Fruit fly (Drosophila melanogaster) whole organism, embryonic: ENCODE results near the gene CG6443.

Experiments used
- ATbp ChIP-seq: fragments of 200-800 bp; sonication (Bioruptor generic); optimal IDR thresholded peaks from 2 replicates; lab custom pipeline; 2017; ENCODE audit warnings: missing biosample characterization, mild to moderate bottlenecking, missing genetic modification characterization, missing genetic modification reagents
- Bteb2 ChIP-seq: fragments of 200-800 bp; sonication (Bioruptor generic); optimal IDR thresholded peaks from 2 replicates; lab custom pipeline; 2016; ENCODE audit warnings: missing biosample characterization, missing genetic modification characterization
- CG10959 ChIP-seq: fragments of 200-800 bp; sonication (Bioruptor generic); IDR thresholded peaks from 2 replicates; pipeline ENCODE4 v1.3.6; 2022; ENCODE audit warnings: missing biosample characterization, missing genetic modification characterization
- CG11696 ChIP-seq: fragments of 200-800 bp; sonication (Bioruptor generic); IDR thresholded peaks from 2 replicates; pipeline ENCODE4 v1.3.6; 2022; ENCODE audit warnings: missing biosample characterization, missing genetic modification characterization
- CG12744 ChIP-seq: fragments of 200-800 bp; sonication (Bioruptor generic); optimal IDR thresholded peaks from 2 replicates; lab custom pipeline; 2016; ENCODE audit warnings: missing biosample characterization, missing genetic modification characterization
- CG12942 ChIP-seq: fragments of 200-800 bp; sonication (Bioruptor generic); optimal IDR thresholded peaks from 3 replicates; lab custom pipeline; 2016; ENCODE audit warnings: missing biosample characterization, missing genetic modification characterization
- CG13624 ChIP-seq: fragments of 200-800 bp; sonication (Bioruptor generic); optimal IDR thresholded peaks from 2 replicates; lab custom pipeline; 2016; ENCODE audit warnings: missing biosample characterization, missing genetic modification characterization
- CG14441 ChIP-seq: fragments of 200-800 bp; sonication (Bioruptor generic); IDR thresholded peaks from 2 replicates; pipeline ENCODE4 v1.3.6; 2022; ENCODE audit warnings: missing biosample characterization, missing genetic modification characterization
- CG1529 ChIP-seq: fragments of 200-800 bp; sonication (Bioruptor generic); optimal IDR thresholded peaks from 3 replicates; lab custom pipeline; 2018; ENCODE audit warnings: missing biosample characterization, missing genetic modification characterization
- CG15696 ChIP-seq: fragments of 200-800 bp; sonication (Bioruptor generic); optimal IDR thresholded peaks from 2 replicates; lab custom pipeline; 2019; ENCODE audit warnings: missing biosample characterization, mild to moderate bottlenecking, missing genetic modification characterization, moderate library complexity
- CG16863 ChIP-seq: fragments of 200-800 bp; sonication (Bioruptor generic); optimal IDR thresholded peaks from 3 replicates; lab custom pipeline; 2016; ENCODE audit warnings: missing biosample characterization, missing genetic modification characterization
- CG17359 ChIP-seq: fragments of 200-800 bp; sonication (Bioruptor generic); optimal IDR thresholded peaks from 3 replicates; lab custom pipeline; 2018; ENCODE audit warnings: missing biosample characterization, mild to moderate bottlenecking, missing genetic modification characterization, moderate library complexity
- CG30431 ChIP-seq: fragments of 200-800 bp; sonication (Bioruptor generic); optimal IDR thresholded peaks from 2 replicates; lab custom pipeline; 2017; ENCODE audit warnings: missing biosample characterization, missing genetic modification characterization
- CG31224 ChIP-seq: fragments of 200-800 bp; sonication (Bioruptor generic); IDR thresholded peaks from 2 replicates; pipeline ENCODE4 v1.3.6; 2022; ENCODE audit warnings: missing biosample characterization, missing genetic modification characterization
- CG3407 ChIP-seq: fragments of 200-800 bp; sonication (Bioruptor generic); optimal IDR thresholded peaks from 2 replicates; lab custom pipeline; 2018; ENCODE audit warnings: missing biosample characterization, mild to moderate bottlenecking, missing genetic modification characterization
- CG4282 ChIP-seq: fragments of 200-800 bp; sonication (Bioruptor generic); optimal IDR thresholded peaks from 2 replicates; lab custom pipeline; 2016; ENCODE audit warnings: missing biosample characterization, missing genetic modification characterization
- CG7372 ChIP-seq: fragments of 200-800 bp; sonication (Bioruptor generic); IDR thresholded peaks from 2 replicates; pipeline ENCODE4 v1.3.6; 2022; ENCODE audit warnings: missing biosample characterization, missing genetic modification characterization
- CG7963 ChIP-seq: fragments of 200-800 bp; sonication (Bioruptor generic); IDR thresholded peaks from 3 replicates; pipeline ENCODE4 v1.3.6; 2022; ENCODE audit warnings: missing biosample characterization, missing genetic modification characterization; ENCODE audit not compliant: partially characterized antibody
- CG8281 ChIP-seq: fragments of 200-800 bp; sonication (Bioruptor generic); optimal IDR thresholded peaks from 2 replicates; lab custom pipeline; 2018; ENCODE audit warnings: missing biosample characterization, mild to moderate bottlenecking, missing genetic modification characterization, moderate library complexity
- CoRest ChIP-seq: fragments of 200-800 bp; sonication (Bioruptor generic); optimal IDR thresholded peaks from 3 replicates; lab custom pipeline; 2018; ENCODE audit warnings: missing biosample characterization, mild to moderate bottlenecking, missing genetic modification characterization, moderate library complexity
- D19B ChIP-seq: fragments of 200-800 bp; sonication (Bioruptor generic); optimal IDR thresholded peaks from 2 replicates; lab custom pipeline; 2017; ENCODE audit warnings: missing biosample characterization, mild to moderate bottlenecking, missing genetic modification characterization
- Dbx ChIP-seq: fragments of 200-800 bp; sonication (Bioruptor generic); IDR thresholded peaks from 3 replicates; pipeline ENCODE4 v1.3.6; 2022; ENCODE audit warnings: missing biosample characterization, missing genetic modification characterization
- Dek ChIP-seq: fragments of 200-800 bp; sonication (Bioruptor generic); optimal IDR thresholded peaks from 3 replicates; lab custom pipeline; 2019; ENCODE audit warnings: missing biosample characterization, mild to moderate bottlenecking, missing genetic modification characterization, moderate library complexity
- Doc3 ChIP-seq: fragments of 200-800 bp; sonication (Bioruptor generic); IDR thresholded peaks from 3 replicates; pipeline ENCODE4 v1.3.6; 2022; ENCODE audit warnings: missing biosample characterization, missing genetic modification characterization; ENCODE audit not compliant: partially characterized antibody
- Drgx ChIP-seq: fragments of 200-800 bp; sonication (Bioruptor generic); IDR thresholded peaks from 2 replicates; pipeline ENCODE4 v1.3.6; 2022; ENCODE audit warnings: missing biosample characterization, missing genetic modification characterization
- Hmx ChIP-seq: fragments of 200-800 bp; sonication (Bioruptor generic); optimal IDR thresholded peaks from 2 replicates; lab custom pipeline; 2016; ENCODE audit warnings: missing biosample characterization, missing genetic modification characterization
- MTF-1 ChIP-seq: fragments of 200-800 bp; sonication (Bioruptor generic); optimal IDR thresholded peaks from 2 replicates; lab custom pipeline; 2018; ENCODE audit warnings: missing biosample characterization, mild to moderate bottlenecking, missing genetic modification characterization, borderline replicate concordance
- Myb ChIP-seq: fragments of 200-800 bp; sonication (Bioruptor generic); optimal IDR thresholded peaks from 2 replicates; lab custom pipeline; 2016; ENCODE audit warnings: missing biosample characterization, missing genetic modification characterization
- Ravus ChIP-seq: fragments of 200-800 bp; sonication (Bioruptor generic); IDR thresholded peaks from 2 replicates; pipeline ENCODE4 v1.3.6; 2022; ENCODE audit warnings: missing biosample characterization, missing genetic modification characterization
- Vsx1 ChIP-seq: fragments of 200-800 bp; sonication (Bioruptor generic); optimal IDR thresholded peaks from 2 replicates; lab custom pipeline; 2017; ENCODE audit warnings: missing biosample characterization, mild to moderate bottlenecking, missing genetic modification characterization, missing genetic modification reagents
- ap ChIP-seq: fragments of 200-800 bp; sonication (Bioruptor generic); IDR thresholded peaks from 2 replicates; pipeline ENCODE4 v1.3.6; 2022; ENCODE audit warnings: missing biosample characterization, missing genetic modification characterization
- bsh ChIP-seq, 2 experiments: fragments of 200-800 bp; sonication (Bioruptor generic); optimal IDR thresholded peaks; 2 replicates each; lab custom pipeline; 2017 to 2018; ENCODE audit warnings: mild to moderate bottlenecking in 2 of 2, missing biosample characterization in 2 of 2, missing genetic modification characterization in 2 of 2, moderate library complexity in 1 of 2
- cg ChIP-seq: fragments of 200-800 bp; sonication (Bioruptor generic); optimal IDR thresholded peaks from 3 replicates; lab custom pipeline; 2019; ENCODE audit warnings: missing biosample characterization, mild to moderate bottlenecking, missing genetic modification characterization, moderate library complexity
- dmrt11E ChIP-seq: fragments of 200-800 bp; sonication (Bioruptor generic); optimal IDR thresholded peaks from 3 replicates; lab custom pipeline; 2018; ENCODE audit warnings: missing biosample characterization, mild to moderate bottlenecking, missing genetic modification characterization, moderate library complexity
- fd64A ChIP-seq: fragments of 200-800 bp; sonication (Bioruptor generic); optimal IDR thresholded peaks from 3 replicates; lab custom pipeline; 2018; ENCODE audit warnings: missing biosample characterization, mild to moderate bottlenecking, missing genetic modification characterization
- gem ChIP-seq: fragments of 200-800 bp; sonication (Bioruptor generic); optimal IDR thresholded peaks from 2 replicates; lab custom pipeline; 2019; ENCODE audit warnings: missing biosample characterization, mild to moderate bottlenecking, missing genetic modification characterization, moderate library complexity
- gfzf ChIP-seq: fragments of 200-800 bp; sonication (Bioruptor generic); optimal IDR thresholded peaks from 2 replicates; lab custom pipeline; 2016; ENCODE audit warnings: missing biosample characterization, mild to moderate bottlenecking, missing genetic modification characterization, moderate library complexity
- insv ChIP-seq, 2 experiments: fragments of 200-800 bp; sonication (Bioruptor generic); optimal IDR thresholded peaks; 3 replicates each; lab custom pipeline; 2016 to 2018; ENCODE audit warnings: missing biosample characterization in 2 of 2, missing genetic modification characterization in 2 of 2
- mam ChIP-seq: fragments of 200-800 bp; sonication (Bioruptor generic); optimal IDR thresholded peaks from 3 replicates; lab custom pipeline; 2016; ENCODE audit warnings: missing biosample characterization, missing genetic modification characterization
- mirr ChIP-seq: fragments of 200-800 bp; sonication (Bioruptor generic); optimal IDR thresholded peaks from 3 replicates; lab custom pipeline; 2018; ENCODE audit warnings: missing biosample characterization, mild to moderate bottlenecking, missing genetic modification characterization
- mld ChIP-seq: fragments of 200-800 bp; sonication (Bioruptor generic); IDR thresholded peaks from 3 replicates; pipeline ENCODE4 v1.3.6; 2022; ENCODE audit warnings: missing biosample characterization, missing genetic modification characterization; ENCODE audit not compliant: partially characterized antibody
- org-1 ChIP-seq: fragments of 200-800 bp; sonication (Bioruptor generic); optimal IDR thresholded peaks from 2 replicates; lab custom pipeline; 2017; ENCODE audit warnings: missing biosample characterization, missing genetic modification characterization
- psq ChIP-seq: fragments of 200-800 bp; sonication (Bioruptor generic); optimal IDR thresholded peaks from 2 replicates; lab custom pipeline; 2017; ENCODE audit warnings: missing biosample characterization, missing genetic modification characterization
- sisA ChIP-seq: fragments of 200-800 bp; sonication (Bioruptor generic); IDR thresholded peaks from 2 replicates; pipeline ENCODE4 v1.3.6; 2022; ENCODE audit warnings: missing biosample characterization, missing genetic modification characterization
- sna ChIP-seq: fragments of 200-800 bp; sonication (Bioruptor generic); IDR thresholded peaks from 2 replicates; pipeline ENCODE4 v1.3.6; 2022; ENCODE audit warnings: missing biosample characterization, missing genetic modification characterization; ENCODE audit not compliant: partially characterized antibody
- sob ChIP-seq: fragments of 200-800 bp; sonication (Bioruptor generic); IDR thresholded peaks from 2 replicates; pipeline ENCODE4 v1.3.6; 2022; ENCODE audit warnings: missing biosample characterization, missing genetic modification characterization
- stc ChIP-seq: fragments of 200-800 bp; sonication (Bioruptor generic); IDR thresholded peaks from 2 replicates; pipeline ENCODE4 v1.3.6; 2022; ENCODE audit warnings: missing biosample characterization, missing genetic modification characterization
- trh ChIP-seq: fragments of 200-800 bp; sonication (Bioruptor generic); optimal IDR thresholded peaks from 2 replicates; lab custom pipeline; 2016; ENCODE audit warnings: missing biosample characterization, missing genetic modification characterization
- wek ChIP-seq: fragments of 200-800 bp; sonication (Bioruptor generic); optimal IDR thresholded peaks from 3 replicates; lab custom pipeline; 2018; ENCODE audit warnings: missing biosample characterization, mild to moderate bottlenecking, missing genetic modification characterization, moderate library complexity

Gene CG6443

DNA sequence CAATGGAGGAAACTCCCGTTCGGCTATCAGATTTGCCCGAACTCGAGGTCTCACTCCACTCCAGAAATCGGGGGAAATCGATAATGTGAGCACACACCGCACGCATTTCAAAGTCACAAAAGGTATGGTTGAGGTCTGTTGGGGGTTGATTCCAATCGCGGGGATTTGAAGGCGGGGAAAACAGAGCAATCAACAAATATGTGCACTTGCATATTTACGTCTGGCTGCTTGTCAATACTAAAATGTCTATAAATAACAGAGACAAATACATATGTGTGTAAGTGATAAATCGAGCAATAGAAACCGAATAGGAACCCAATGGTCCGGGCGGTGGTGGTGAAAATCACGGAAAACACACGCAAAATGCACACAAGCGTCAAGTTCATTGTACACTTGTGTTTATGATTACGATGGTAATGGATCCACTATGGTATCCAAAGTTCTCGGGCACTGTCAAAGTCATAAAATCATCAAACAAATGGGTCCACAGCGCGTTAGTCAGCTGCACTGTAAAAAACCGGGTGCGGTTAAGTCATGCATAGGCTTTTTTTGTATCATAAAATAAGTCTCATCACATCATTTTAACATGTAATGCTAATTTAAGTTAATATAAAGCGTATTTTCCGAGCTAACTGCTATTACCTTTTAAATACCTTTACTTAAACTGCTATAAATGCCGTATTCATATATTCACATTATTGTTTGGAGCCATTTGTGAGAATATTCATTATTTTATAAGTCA is 23.3 kb downstream of the CG6443 start (continued):
- TF ChIP-seq D19B (GFP tag; lab: Kevin White, UChicago): no peak
- peak; percentile 99 for TF ChIP-seq CG15696 (tag; lab: Kevin White, UChicago)
- peak; percentile 48 for TF ChIP-seq Dek
- TF ChIP-seq Bteb2 (GFP tag; lab: Kevin White, UChicago): peak; percentile 53
- peak; percentile 52; the same call in 1 of the 2 replicates for TF ChIP-seq ap (GFP tag; lab: Robert Waterston, UW)
- TF ChIP-seq Hmx (GFP tag; lab: Kevin White, UChicago): no peak
- peak; percentile 87 for TF ChIP-seq CG12942 (GFP tag; lab: Kevin White, UChicago)
- TF ChIP-seq Vsx1: peak; percentile 98
- peak; percentile 98 for TF ChIP-seq fd64A (GFP tag; lab: Kevin White, UChicago)
- peak; percentile 90 for TF ChIP-seq CG17359 (tag; lab: Kevin White, UChicago)
- TF ChIP-seq CG3407 (GFP tag; lab: Kevin White, UChicago): peak; percentile 98
- peak; percentile 38 for TF ChIP-seq mam
- no peak for TF ChIP-seq CG31224 (GFP tag; lab: Robert Waterston, UW)
- peak; percentile 78; the same call in 1 of the 2 replicates for TF ChIP-seq stc (GFP tag; lab: Robert Waterston, UW)
- TF ChIP-seq CG7963: no peak
- peak; percentile 78 for TF ChIP-seq CG10959 (GFP tag; lab: Robert Waterston, UW)
- peak; percentile 81 for TF ChIP-seq CG30431 (GFP tag; lab: Kevin White, UChicago)
- peak in 1 of 2 experiments; percentile 95 for TF ChIP-seq bsh (GFP tag; optimal IDR thresholded peaks at IDR 0.05; lab: Kevin White, UChicago)
- peak in 1 of 2 experiments; percentile 32 for TF ChIP-seq insv (GFP tag; optimal IDR thresholded peaks at IDR 0.05; lab: Kevin White, UChicago)
- TF ChIP-seq mld: no peak
- TF ChIP-seq CG7372: peak; percentile 28; the same call in 1 of the 2 replicates
- peak; percentile 92 for TF ChIP-seq MTF-1 (GFP tag; lab: Kevin White, UChicago)
- TF ChIP-seq CG4282: peak; percentile 74
- peak; percentile 84 for TF ChIP-seq CG11696 (GFP tag; lab: Robert Waterston, UW)
- TF ChIP-seq trh: peak; percentile 88
- peak; percentile 84 for TF ChIP-seq CG12744
- TF ChIP-seq Drgx: peak; percentile 48
- TF ChIP-seq Ravus: no peak
- peak; percentile 56 for TF ChIP-seq Myb (GFP tag; lab: Kevin White, UChicago)
- peak; percentile 89 for TF ChIP-seq CoRest (tag; lab: Kevin White, UChicago)
- TF ChIP-seq CG8281 (tag; lab: Kevin White, UChicago): peak; percentile 78
- TF ChIP-seq dmrt11E: peak; percentile 98
- TF ChIP-seq Doc3 (GFP tag; lab: Robert Waterston, UW): no peak
- TF ChIP-seq gem (tag; lab: Kevin White, UChicago): peak; percentile 90
- peak; percentile 94 for TF ChIP-seq org-1
- TF ChIP-seq cg (GFP tag; lab: Kevin White, UChicago): peak; percentile 45
- peak; percentile 53 for TF ChIP-seq CG13624
- TF ChIP-seq sisA (GFP tag; lab: Robert Waterston, UW): no peak
- peak; percentile 92 for TF ChIP-seq CG16863 (GFP tag; lab: Kevin White, UChicago)
- peak; percentile 86 for TF ChIP-seq sob
- peak; percentile 93 for TF ChIP-seq CG1529 (GFP tag; lab: Kevin White, UChicago)
- TF ChIP-seq gfzf (GFP tag; lab: Kevin White, UChicago): peak; percentile 18
- peak; percentile 80 for TF ChIP-seq mirr
- TF ChIP-seq CG14441 (GFP tag; lab: Robert Waterston, UW): peak; percentile 50; the same call in 1 of the 2 replicates
- TF ChIP-seq ATbp: peak; percentile 98
- TF ChIP-seq wek (GFP tag; lab: Kevin White, UChicago): peak; percentile 92
- TF ChIP-seq psq (GFP tag; lab: Kevin White, UChicago): peak; percentile 88
- TF ChIP-seq Dbx (GFP tag; lab: Robert Waterston, UW): no peak
- TF ChIP-seq sna (GFP tag; lab: Robert Waterston, UW): no peak
